Worm (Caenorhabditis elegans) whole organism, mixed stage, embryonic: ENCODE measurements around the gene srx-50.

Experiments used
- cnd-1 ChIP-seq: fragments of 200-800 bp; sonication (Bioruptor generic); optimal IDR thresholded peaks from 2 replicates; lab custom pipeline; 2018; ENCODE audit warnings: mild to moderate bottlenecking, missing genetic modification characterization, missing compliant biosample characterization
- lin-32 ChIP-seq: fragments of 200-800 bp; sonication (Bioruptor generic); optimal IDR thresholded peaks from 2 replicates; lab custom pipeline; 2018; ENCODE audit warnings: mild to moderate bottlenecking, missing genetic modification characterization, missing compliant biosample characterization
- nhr-2 ChIP-seq: fragments of 150-350 bp; optimal IDR thresholded peaks from 2 replicates; lab custom pipeline; 2014; ENCODE audit warnings: missing biosample characterization, missing genetic modification characterization
- nhr-237 ChIP-seq: fragments of 150-350 bp; optimal IDR thresholded peaks from 2 replicates; lab custom pipeline; 2014; ENCODE audit warnings: missing biosample characterization, missing genetic modification characterization
- nhr-76 ChIP-seq: sonication (generic microtip); optimal IDR thresholded peaks from 2 replicates; lab custom pipeline; 2017; ENCODE audit warnings: missing biosample characterization, missing genetic modification characterization
- pha-4 ChIP-seq: fragments of 150-350 bp; optimal IDR thresholded peaks from 2 replicates; lab custom pipeline; 2018; ENCODE audit warnings: missing biosample characterization, missing genetic modification reagents, missing genetic modification characterization
- snpc-4 ChIP-seq: fragments of 150-350 bp; optimal IDR thresholded peaks from 2 replicates; lab custom pipeline; 2014; ENCODE audit warnings: missing biosample characterization, missing genetic modification characterization
- sptf-1 ChIP-seq: sonication (generic microtip); optimal IDR thresholded peaks from 2 replicates; lab custom pipeline; 2017; ENCODE audit warnings: mild to moderate bottlenecking, missing genetic modification characterization, moderate library complexity, missing compliant biosample characterization

- TF ChIP-seq cnd-1 (tag; lab: Kevin White, UChicago) (no peak), sptf-1 (tag; lab: Kevin White, UChicago) (no peak), nhr-76 (no peak), pha-4 (tag; lab: Kevin White, UChicago) (no peak), lin-32 (GFP tag; lab: Kevin White, UChicago) (no peak), nhr-2 (tag; lab: Kevin White, UChicago) (no peak), snpc-4 (no peak), nhr-237 (tag; lab: Kevin White, UChicago) (no peak)
These were observed 35.5 kb upstream of the srx-50 start for ce11 chrIV:7022227-7022626.
